Fruit fly (Drosophila melanogaster) whole organism, embryonic: ENCODE results near the gene CG10492.

Source experiments
- ATbp ChIP-seq: fragments of 200-800 bp; sonication (Bioruptor generic); optimal IDR thresholded peaks from 2 replicates; lab custom pipeline; 2017; ENCODE audit warnings: missing biosample characterization, mild to moderate bottlenecking, missing genetic modification characterization, missing genetic modification reagents
- Abd-B ChIP-seq: fragments of 200-800 bp; sonication (Bioruptor generic); optimal IDR thresholded peaks from 2 replicates; lab custom pipeline; 2018; ENCODE audit warnings: missing biosample characterization, mild to moderate bottlenecking, missing genetic modification characterization, moderate library complexity
- CG10431 ChIP-seq: fragments of 200-800 bp; sonication (Bioruptor generic); optimal IDR thresholded peaks from 3 replicates; lab custom pipeline; 2018; ENCODE audit warnings: missing biosample characterization, mild to moderate bottlenecking, missing genetic modification characterization
- CG10462 ChIP-seq: fragments of 200-800 bp; sonication (Bioruptor generic); optimal IDR thresholded peaks from 2 replicates; lab custom pipeline; 2016; ENCODE audit warnings: missing biosample characterization, missing genetic modification characterization
- CG10959 ChIP-seq: fragments of 200-800 bp; sonication (Bioruptor generic); IDR thresholded peaks from 2 replicates; pipeline ENCODE4 v1.3.6; 2022; ENCODE audit warnings: missing biosample characterization, missing genetic modification characterization
- CG11398 ChIP-seq: fragments of 200-800 bp; sonication (Bioruptor generic); optimal IDR thresholded peaks from 2 replicates; lab custom pipeline; 2016; ENCODE audit warnings: missing biosample characterization, missing genetic modification characterization
- CG11456 ChIP-seq: fragments of 200-800 bp; sonication (Bioruptor generic); IDR thresholded peaks from 3 replicates; pipeline ENCODE4 v1.3.6; 2022; ENCODE audit warnings: missing biosample characterization, missing genetic modification characterization
- CG12744 ChIP-seq: fragments of 200-800 bp; sonication (Bioruptor generic); optimal IDR thresholded peaks from 2 replicates; lab custom pipeline; 2016; ENCODE audit warnings: missing biosample characterization, missing genetic modification characterization
- CG1792 ChIP-seq: fragments of 200-800 bp; sonication (Bioruptor generic); optimal IDR thresholded peaks from 2 replicates; lab custom pipeline; 2016; ENCODE audit warnings: missing biosample characterization, missing genetic modification characterization
- CG18262 ChIP-seq: fragments of 200-800 bp; optimal IDR thresholded peaks from 3 replicates; lab custom pipeline; 2019; ENCODE audit warnings: missing biosample characterization, mild to moderate bottlenecking, missing genetic modification characterization, moderate library complexity
- CG18599 ChIP-seq: fragments of 200-800 bp; sonication (Bioruptor generic); optimal IDR thresholded peaks from 3 replicates; lab custom pipeline; 2017; ENCODE audit warnings: missing biosample characterization, missing genetic modification characterization, mild to moderate bottlenecking, moderate library complexity, missing genetic modification reagents
- CG32767 ChIP-seq: fragments of 200-800 bp; sonication (Bioruptor generic); IDR thresholded peaks from 2 replicates; pipeline ENCODE4 v1.3.6; 2022; ENCODE audit warnings: missing biosample characterization, missing genetic modification characterization
- CG32772 ChIP-seq: fragments of 200-800 bp; sonication (Bioruptor generic); IDR thresholded peaks from 2 replicates; pipeline ENCODE4 v1.3.6; 2022; ENCODE audit warnings: missing biosample characterization, missing genetic modification characterization
- CG34422 ChIP-seq: fragments of 200-800 bp; sonication (Bioruptor generic); IDR thresholded peaks from 3 replicates; pipeline ENCODE4 v1.3.6; 2022; ENCODE audit warnings: missing biosample characterization, missing genetic modification characterization
- CG5953 ChIP-seq: fragments of 200-800 bp; sonication (Bioruptor generic); IDR thresholded peaks from 2 replicates; pipeline ENCODE4 v1.3.6; 2022; ENCODE audit warnings: missing biosample characterization, missing genetic modification characterization
- CG6683 ChIP-seq: fragments of 200-800 bp; sonication (Bioruptor generic); optimal IDR thresholded peaks from 2 replicates; lab custom pipeline; 2017; ENCODE audit warnings: missing biosample characterization, mild to moderate bottlenecking, missing genetic modification characterization, missing genetic modification reagents
- CG7271 ChIP-seq: fragments of 200-800 bp; sonication (Bioruptor generic); optimal IDR thresholded peaks from 2 replicates; lab custom pipeline; 2018; ENCODE audit warnings: missing biosample characterization, mild to moderate bottlenecking, missing genetic modification characterization, moderate library complexity
- CG7357 ChIP-seq: fragments of 200-800 bp; sonication (Bioruptor generic); IDR thresholded peaks from 3 replicates; pipeline ENCODE4 v1.3.6; 2022; ENCODE audit warnings: missing biosample characterization, missing genetic modification characterization
- CG8281 ChIP-seq: fragments of 200-800 bp; sonication (Bioruptor generic); optimal IDR thresholded peaks from 2 replicates; lab custom pipeline; 2018; ENCODE audit warnings: missing biosample characterization, mild to moderate bottlenecking, missing genetic modification characterization, moderate library complexity
- ERR ChIP-seq: fragments of 200-800 bp; sonication (Bioruptor generic); optimal IDR thresholded peaks from 2 replicates; lab custom pipeline; 2016; ENCODE audit warnings: missing biosample characterization, missing genetic modification characterization
- HLH4C ChIP-seq: fragments of 200-800 bp; sonication (Bioruptor generic); IDR thresholded peaks from 3 replicates; pipeline ENCODE4 v1.3.6; 2022; ENCODE audit warnings: missing biosample characterization, missing genetic modification characterization; ENCODE audit not compliant: partially characterized antibody
- Hmr ChIP-seq: fragments of 200-800 bp; sonication (Bioruptor generic); optimal IDR thresholded peaks from 3 replicates; lab custom pipeline; 2017; ENCODE audit warnings: mild to moderate bottlenecking, missing biosample characterization, missing genetic modification reagents, missing genetic modification characterization
- Hr78 ChIP-seq, 2 experiments: fragments of 200-800 bp in 1 of 2; fragments of >200 bp in 1 of 2; sonication (Bioruptor generic) in 1 of 2; optimal IDR thresholded peaks; 2 replicates each; lab custom pipeline; 2017 to 2019; ENCODE audit warnings: missing biosample characterization in 2 of 2, missing genetic modification characterization in 2 of 2, mild to moderate bottlenecking in 1 of 2, moderate library complexity in 1 of 2
- Lpt ChIP-seq: fragments of >200 bp; optimal IDR thresholded peaks from 2 replicates; lab custom pipeline; 2018; ENCODE audit warnings: missing biosample characterization, missing genetic modification characterization
- NfI ChIP-seq: fragments of 200-800 bp; sonication (Bioruptor generic); optimal IDR thresholded peaks from 3 replicates; lab custom pipeline; 2018; ENCODE audit warnings: missing biosample characterization, mild to moderate bottlenecking, missing genetic modification characterization, moderate library complexity
- Ptx1 ChIP-seq: fragments of 200-800 bp; sonication (Bioruptor generic); IDR thresholded peaks from 2 replicates; pipeline ENCODE4 v1.3.6; 2022; ENCODE audit warnings: missing biosample characterization, missing genetic modification characterization
- Rx ChIP-seq: fragments of 200-800 bp; sonication (Bioruptor generic); IDR thresholded peaks from 2 replicates; pipeline ENCODE4 v1.3.6; 2022; ENCODE audit warnings: missing biosample characterization, missing genetic modification characterization
- ac ChIP-seq: fragments of 200-800 bp; sonication (Bioruptor generic); optimal IDR thresholded peaks from 3 replicates; lab custom pipeline; 2017; ENCODE audit warnings: missing biosample characterization, mild to moderate bottlenecking, missing genetic modification characterization
- bsh ChIP-seq, 2 experiments: fragments of 200-800 bp; sonication (Bioruptor generic); optimal IDR thresholded peaks; 2 replicates each; lab custom pipeline; 2017 to 2018; ENCODE audit warnings: mild to moderate bottlenecking in 2 of 2, missing biosample characterization in 2 of 2, missing genetic modification characterization in 2 of 2, moderate library complexity in 1 of 2
- da ChIP-seq: fragments of 200-800 bp; sonication (Bioruptor generic); optimal IDR thresholded peaks from 2 replicates; lab custom pipeline; 2016; ENCODE audit warnings: missing biosample characterization, missing genetic modification characterization
- fd102C ChIP-seq: fragments of 200-800 bp; sonication (Bioruptor generic); optimal IDR thresholded peaks from 2 replicates; lab custom pipeline; 2018; ENCODE audit warnings: missing biosample characterization, mild to moderate bottlenecking, missing genetic modification characterization, moderate library complexity
- fu2 ChIP-seq: fragments of 200-800 bp; sonication (Bioruptor generic); optimal IDR thresholded peaks from 2 replicates; lab custom pipeline; 2016; ENCODE audit warnings: missing biosample characterization, missing genetic modification characterization
- gcm2 ChIP-seq: fragments of 200-800 bp; sonication (Bioruptor generic); optimal IDR thresholded peaks from 2 replicates; lab custom pipeline; 2016; ENCODE audit warnings: missing biosample characterization, missing genetic modification characterization
- h ChIP-seq: fragments of >200 bp; optimal IDR thresholded peaks from 2 replicates; lab custom pipeline; 2017
- kay ChIP-seq: fragments of 200-800 bp; sonication (Bioruptor generic); optimal IDR thresholded peaks from 2 replicates; lab custom pipeline; 2016; ENCODE audit warnings: missing biosample characterization, missing genetic modification characterization
- maf-S ChIP-seq: fragments of 200-800 bp; sonication (Bioruptor generic); optimal IDR thresholded peaks from 2 replicates; lab custom pipeline; 2016; ENCODE audit warnings: missing biosample characterization, missing genetic modification characterization
- oc ChIP-seq: fragments of 200-800 bp; sonication (Bioruptor generic); optimal IDR thresholded peaks from 2 replicates; lab custom pipeline; 2018; ENCODE audit warnings: missing biosample characterization, mild to moderate bottlenecking, missing genetic modification characterization, moderate library complexity
- pan ChIP-seq, 4 experiments: fragments of >200 bp in 3 of 4; fragments of 200-800 bp in 1 of 4; sonication (Bioruptor generic) in 1 of 4; optimal IDR thresholded peaks in 3 of 4; IDR thresholded peaks in 1 of 4; 2 replicates each; pipeline versions ENCODE4 v1.3.6 to Lab custom; 2017 to 2022; ENCODE audit warnings: missing biosample characterization in 2 of 4, missing genetic modification characterization in 2 of 4, mixed read lengths in 1 of 4
- pfk ChIP-seq: fragments of 200-800 bp; sonication (Bioruptor generic); optimal IDR thresholded peaks from 2 replicates; lab custom pipeline; 2018; ENCODE audit warnings: missing biosample characterization, mild to moderate bottlenecking, missing genetic modification characterization, moderate library complexity
- pho ChIP-seq: fragments of 200-800 bp; sonication (Bioruptor generic); optimal IDR thresholded peaks from 2 replicates; lab custom pipeline; 2016; ENCODE audit warnings: missing biosample characterization, missing genetic modification characterization
- pum ChIP-seq: fragments of 200-800 bp; sonication (Bioruptor generic); optimal IDR thresholded peaks from 2 replicates; lab custom pipeline; 2016; ENCODE audit warnings: missing biosample characterization, missing genetic modification characterization
- rib ChIP-seq: fragments of 200-800 bp; sonication (Bioruptor generic); IDR thresholded peaks from 2 replicates; pipeline ENCODE4 v1.3.6; 2022; ENCODE audit warnings: missing biosample characterization, missing genetic modification characterization
- ro ChIP-seq: fragments of 200-800 bp; sonication (Bioruptor generic); IDR thresholded peaks from 2 replicates; pipeline ENCODE4 v1.3.6; 2022; ENCODE audit warnings: missing biosample characterization, missing genetic modification characterization
- tgo ChIP-seq: fragments of 200-800 bp; sonication (Bioruptor generic); IDR thresholded peaks from 3 replicates; pipeline ENCODE4 v1.3.6; 2022; ENCODE audit warnings: missing biosample characterization, missing genetic modification characterization
- tin ChIP-seq: fragments of 200-800 bp; sonication (Bioruptor generic); optimal IDR thresholded peaks from 3 replicates; lab custom pipeline; 2016; ENCODE audit warnings: missing biosample characterization, missing genetic modification characterization
- tup ChIP-seq: fragments of 200-800 bp; sonication (Bioruptor generic); optimal IDR thresholded peaks from 2 replicates; lab custom pipeline; 2016; ENCODE audit warnings: missing biosample characterization, mild to moderate bottlenecking, missing genetic modification characterization, moderate library complexity
- unpg ChIP-seq: fragments of 200-800 bp; sonication (Bioruptor generic); optimal IDR thresholded peaks from 3 replicates; lab custom pipeline; 2018; ENCODE audit warnings: missing biosample characterization, mild to moderate bottlenecking, missing genetic modification characterization, moderate library complexity
- vnd ChIP-seq: fragments of 200-800 bp; sonication (Bioruptor generic); IDR thresholded peaks from 3 replicates; pipeline ENCODE4 v1.3.6; 2022; ENCODE audit warnings: missing biosample characterization, missing genetic modification characterization; ENCODE audit not compliant: partially characterized antibody
- zf30C ChIP-seq: fragments of 200-800 bp; sonication (Bioruptor generic); optimal IDR thresholded peaks from 3 replicates; lab custom pipeline; 2018; ENCODE audit warnings: missing biosample characterization, mild to moderate bottlenecking, missing genetic modification characterization

The CG10492 gene

DNA sequence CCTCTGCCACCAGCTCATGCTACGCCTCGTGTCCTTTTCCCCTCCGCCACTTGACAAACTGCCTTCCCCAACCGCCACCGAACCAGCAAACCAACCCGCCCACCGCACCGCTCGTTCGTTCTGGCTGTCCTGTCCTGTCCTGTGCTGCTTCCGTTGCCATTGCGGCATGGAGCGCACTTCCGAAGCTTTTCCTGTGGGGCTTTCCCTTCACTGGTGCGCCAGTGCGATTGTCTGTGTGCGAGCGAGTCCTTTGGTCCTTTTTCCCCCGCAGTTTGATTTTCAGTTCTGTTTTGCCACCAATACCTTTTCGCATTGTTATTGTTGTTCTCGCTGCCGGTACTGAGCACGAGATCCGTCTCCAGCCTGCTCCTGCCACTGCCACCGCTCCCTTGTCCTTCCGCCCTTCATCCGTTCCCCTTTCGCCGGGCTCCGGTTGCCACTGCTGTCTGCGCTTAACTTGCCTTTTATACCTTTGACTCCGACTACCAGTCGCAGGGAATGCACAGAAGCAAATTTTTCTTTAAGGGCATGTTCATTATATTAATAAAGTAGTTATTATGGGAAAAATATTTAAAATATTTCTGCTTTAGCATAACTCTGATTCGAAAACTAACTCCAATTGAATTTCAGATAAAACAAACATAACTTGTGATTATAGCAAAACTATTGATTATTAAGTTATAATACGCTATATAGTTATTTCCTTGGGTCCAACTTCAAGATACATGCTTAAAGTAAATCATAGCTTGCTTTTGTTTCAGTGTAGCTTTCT lies 29.7 kb upstream of the CG10492 start (continued):
- peak; percentile 50; the same call in 1 of the 2 replicates for TF ChIP-seq CG32772 (GFP tag; lab: Robert Waterston, UW)
- TF ChIP-seq Abd-B: peak; percentile 36
- TF ChIP-seq CG18599 (GFP tag; lab: Kevin White, UChicago): peak; percentile 92
- no peak for TF ChIP-seq CG7357 (GFP tag; lab: Robert Waterston, UW)
- TF ChIP-seq CG10462 (GFP tag; lab: Kevin White, UChicago): no peak
- peak; percentile 71 for TF ChIP-seq NfI (GFP tag; lab: Kevin White, UChicago)
- TF ChIP-seq kay: peak; percentile 23
- no peak for TF ChIP-seq ac (GFP tag; lab: Kevin White, UChicago)
- TF ChIP-seq CG11398 (GFP tag; lab: Kevin White, UChicago): no peak
- peak; percentile 69 for TF ChIP-seq CG6683 (GFP tag; lab: Kevin White, UChicago)
- TF ChIP-seq CG32767 (GFP tag; lab: Robert Waterston, UW): no peak
- TF ChIP-seq CG18262 (tag; lab: Kevin White, UChicago): peak; percentile 73
- TF ChIP-seq CG5953 (GFP tag; lab: Robert Waterston, UW): no peak
- peak; percentile 33 for TF ChIP-seq tin (GFP tag; lab: Kevin White, UChicago)
- peak; percentile 31 for TF ChIP-seq oc (tag; lab: Kevin White, UChicago)
- TF ChIP-seq Lpt (GFP tag; lab: Kevin White, UChicago): no peak
- TF ChIP-seq rib (GFP tag; lab: Robert Waterston, UW): no peak
- no peak for TF ChIP-seq fd102C (GFP tag; lab: Kevin White, UChicago)
- peak; percentile 48; the same call in 2 of the 3 replicates for TF ChIP-seq tgo
- TF ChIP-seq unpg: peak; percentile 66
- TF ChIP-seq CG12744 (GFP tag; lab: Kevin White, UChicago): no peak
- TF ChIP-seq da (GFP tag; lab: Kevin White, UChicago): no peak
- TF ChIP-seq CG10959 (GFP tag; lab: Robert Waterston, UW): no peak
- TF ChIP-seq zf30C (GFP tag; lab: Kevin White, UChicago): peak; percentile 51
- peak in 1 of 2 experiments; percentile 21 for TF ChIP-seq Hr78 (GFP tag; optimal IDR thresholded peaks at IDR 0.05; lab: Kevin White, UChicago)
- TF ChIP-seq fu2: no peak
- TF ChIP-seq ERR (GFP tag; lab: Kevin White, UChicago): no peak
- no peak for TF ChIP-seq HLH4C (GFP tag; lab: Robert Waterston, UW)
- TF ChIP-seq bsh (GFP tag; optimal IDR thresholded peaks at IDR 0.05; lab: Kevin White, UChicago): peak in 1 of 2 experiments; percentile 64
- peak; percentile 53 for TF ChIP-seq ATbp (GFP tag; lab: Kevin White, UChicago)
- peak; percentile 68 for TF ChIP-seq Ptx1
- TF ChIP-seq tup: no peak
- TF ChIP-seq CG10431 (GFP tag; lab: Kevin White, UChicago): peak; percentile 0
- no peak for TF ChIP-seq Rx
- TF ChIP-seq Hmr (GFP tag; lab: Kevin White, UChicago): peak; percentile 88
- no peak for TF ChIP-seq CG34422 (GFP tag; lab: Robert Waterston, UW)
- peak; percentile 13 for TF ChIP-seq pho
- TF ChIP-seq gcm2 (GFP tag; lab: Kevin White, UChicago): no peak
- no peak for TF ChIP-seq maf-S (GFP tag; lab: Kevin White, UChicago)
- TF ChIP-seq pum (GFP tag; lab: Kevin White, UChicago): peak; percentile 17
- TF ChIP-seq ro (GFP tag; lab: Robert Waterston, UW): no peak
- TF ChIP-seq CG11456: peak; percentile 55; the same call in 1 of the 3 replicates
- no peak for TF ChIP-seq vnd
- no peak for TF ChIP-seq pfk
- no peak for TF ChIP-seq h (lab: Kevin White, UChicago)
- TF ChIP-seq CG7271: no peak
- no peak for TF ChIP-seq pan (optimal IDR thresholded peaks at IDR 0.05; lab: Kevin White, UChicago)
- no peak for TF ChIP-seq pan (GFP tag; optimal IDR thresholded peaks at IDR 0.05 in 1 of 2, IDR thresholded peaks at IDR 0.05 in 1 of 2)
- TF ChIP-seq CG1792: no peak
- peak; percentile 19 for TF ChIP-seq CG8281
